Worm (Caenorhabditis elegans): ENCODE measurements around the gene psmd-9.

ce11 chrII:6923792-6924191, 21.9 kb downstream of the psmd-9 start:
- TF ChIP-seq mxl-2 (GFP tag; conservative IDR thresholded peaks at IDR 0.05) (no peak), dpl-1 (GFP tag; optimal IDR thresholded peaks at IDR 0.05) (no peak), unc-62 (GFP tag; optimal IDR thresholded peaks at IDR 0.05 in 1 of 2) (no peak), unc-62 (tag; optimal IDR thresholded peaks at IDR 0.05) (no peak), jun-1 (tag; optimal IDR thresholded peaks at IDR 0.05) (no peak), unc-39 (tag; optimal IDR thresholded peaks at IDR 0.05) (no peak), egl-27 (tag; optimal IDR thresholded peaks at IDR 0.05) (no peak), lin-29 (GFP tag; IDR thresholded peaks at IDR 0.05) (no peak), daf-12 (tag; optimal IDR thresholded peaks at IDR 0.05) (no peak)

All from whole organism, L4 larva.